Worm (Caenorhabditis elegans) whole organism, L4 larva: ENCODE measurements around the gene F56D6.21.
"Not testable (repeated sequence)": the region's sequence is repeated elsewhere in the genome, so short reads cannot be mapped to it uniquely, and the experiment has no call there.

Source experiments
- aha-1 ChIP-seq: fragments of 150-350 bp; peaks from one replicate; lab custom pipeline; 2014; ENCODE audit warnings: missing biosample characterization, missing genetic modification characterization
- ama-1 ChIP-seq: fragments of 150-350 bp; optimal IDR thresholded peaks from 2 replicates; lab custom pipeline; 2014; ENCODE audit warnings: inconsistent platforms, mixed read lengths
- ceh-32 ChIP-seq: sonication (generic microtip); optimal IDR thresholded peaks from 2 replicates; lab custom pipeline; 2016; ENCODE audit warnings: mild to moderate bottlenecking, missing genetic modification characterization, missing compliant biosample characterization; ENCODE audit not compliant: poor library complexity
- ceh-62 ChIP-seq: sonication (generic microtip); optimal IDR thresholded peaks from 2 replicates; lab custom pipeline; 2017; ENCODE audit warnings: missing biosample characterization, missing genetic modification characterization
- ces-1 ChIP-seq: fragments of 150-350 bp; sonication (generic microtip); optimal IDR thresholded peaks from 4 replicates; lab custom pipeline; 2014; ENCODE audit warnings: missing biosample characterization, missing genetic modification reagents, missing genetic modification characterization
- daf-16 ChIP-seq, 3 experiments: sonication (generic microtip); optimal IDR thresholded peaks; 2 replicates each; lab custom pipeline; 2016 to 2017; ENCODE audit warnings: missing genetic modification characterization in 3 of 3, missing genetic modification reagents in 3 of 3, mild to moderate bottlenecking in 2 of 3, missing compliant biosample characterization in 2 of 3, missing biosample characterization in 1 of 3, moderate library complexity in 1 of 3
- dmd-8 ChIP-seq: fragments of 200-800 bp; sonication (Bioruptor generic); IDR thresholded peaks from 2 replicates; pipeline ENCODE4 v1.3.6; 2022; ENCODE audit warnings: missing genetic modification characterization, missing compliant biosample characterization
- dpl-1 ChIP-seq: fragments of 150-350 bp; optimal IDR thresholded peaks from 2 replicates; lab custom pipeline; 2014; ENCODE audit warnings: missing biosample characterization, missing genetic modification reagents, missing genetic modification characterization
- dve-1 ChIP-seq: sonication (generic microtip); optimal IDR thresholded peaks from 2 replicates; lab custom pipeline; 2017; ENCODE audit warnings: antibody characterized with exemption, mild to moderate bottlenecking, missing genetic modification characterization, missing compliant biosample characterization; ENCODE audit not compliant: insufficient read depth
- egl-43 ChIP-seq: fragments of 200-800 bp; sonication (Bioruptor generic); IDR thresholded peaks from 2 replicates; pipeline ENCODE4 v1.3.6; 2022; ENCODE audit warnings: missing genetic modification reagents, missing genetic modification characterization, missing compliant biosample characterization
- gei-8 ChIP-seq: fragments of 200-800 bp; sonication (Bioruptor generic); optimal IDR thresholded peaks from 2 replicates; lab custom pipeline; 2018; ENCODE audit warnings: mild to moderate bottlenecking, missing genetic modification characterization, missing compliant biosample characterization
- hlh-11 ChIP-seq: fragments of 200-800 bp; sonication (Bioruptor generic); optimal IDR thresholded peaks from 2 replicates; lab custom pipeline; 2018; ENCODE audit warnings: mild to moderate bottlenecking, missing genetic modification characterization, missing compliant biosample characterization
- hlh-30 ChIP-seq: sonication (generic microtip); optimal IDR thresholded peaks from 2 replicates; lab custom pipeline; 2017; ENCODE audit warnings: antibody characterized with exemption, mild to moderate bottlenecking, missing genetic modification characterization, missing compliant biosample characterization; ENCODE audit not compliant: insufficient read depth
- lin-1 ChIP-seq: fragments of 200-800 bp; sonication (Bioruptor generic); IDR thresholded peaks from 2 replicates; pipeline ENCODE4 v1.3.6; 2022; ENCODE audit warnings: missing genetic modification reagents, missing genetic modification characterization, missing compliant biosample characterization
- lin-15B ChIP-seq: fragments of 150-350 bp; sonication (generic microtip); optimal IDR thresholded peaks from 3 replicates; lab custom pipeline; 2014; ENCODE audit warnings: missing biosample characterization, missing genetic modification characterization
- lir-3 ChIP-seq: sonication (generic microtip); optimal IDR thresholded peaks from 2 replicates; lab custom pipeline; 2016; ENCODE audit warnings: mild to moderate bottlenecking, missing genetic modification characterization, missing compliant biosample characterization
- lsy-2 ChIP-seq, 2 experiments: fragments of 150-350 bp in 1 of 2; sonication (generic microtip) in 1 of 2; optimal IDR thresholded peaks; 2 replicates each; lab custom pipeline; 2014 to 2017; ENCODE audit warnings: missing biosample characterization in 2 of 2, missing genetic modification characterization in 2 of 2
- madf-5 ChIP-seq, 2 experiments: fragments of 200-800 bp; sonication (Bioruptor generic); IDR thresholded peaks; 2 replicates each; pipeline ENCODE4 v1.3.6; 2022; ENCODE audit warnings: missing compliant biosample characterization in 2 of 2, missing genetic modification characterization in 2 of 2
- mep-1 ChIP-seq: fragments of 150-350 bp; sonication (generic microtip); optimal IDR thresholded peaks from 3 replicates; lab custom pipeline; 2014; ENCODE audit warnings: missing biosample characterization, missing genetic modification characterization
- mxl-3 ChIP-seq: fragments of 200-800 bp; sonication (Bioruptor generic); optimal IDR thresholded peaks from 2 replicates; lab custom pipeline; 2018; ENCODE audit warnings: mild to moderate bottlenecking, missing genetic modification characterization, missing compliant biosample characterization
- nhr-102 ChIP-seq: sonication (generic microtip); optimal IDR thresholded peaks from 2 replicates; lab custom pipeline; 2016; ENCODE audit warnings: mild to moderate bottlenecking, missing genetic modification characterization, moderate library complexity, missing compliant biosample characterization
- nhr-28 ChIP-seq: fragments of 150-350 bp; optimal IDR thresholded peaks from 2 replicates; lab custom pipeline; 2014; ENCODE audit warnings: missing biosample characterization, missing genetic modification characterization
- nhr-6 ChIP-seq: fragments of 150-350 bp; optimal IDR thresholded peaks from 2 replicates; lab custom pipeline; 2014; ENCODE audit warnings: missing biosample characterization, missing genetic modification characterization
- nhr-77 ChIP-seq: fragments of 150-350 bp; optimal IDR thresholded peaks from 2 replicates; lab custom pipeline; 2014; ENCODE audit warnings: missing biosample characterization, missing genetic modification characterization
- pqm-1 ChIP-seq: sonication (generic microtip); optimal IDR thresholded peaks from 2 replicates; lab custom pipeline; 2017; ENCODE audit warnings: missing biosample characterization, missing genetic modification characterization
- saeg-2 ChIP-seq: fragments of 200-800 bp; sonication (Bioruptor generic); IDR thresholded peaks from 2 replicates; pipeline ENCODE4 v1.3.6; 2022; ENCODE audit warnings: missing genetic modification reagents, missing genetic modification characterization, missing compliant biosample characterization
- sdz-12 ChIP-seq: fragments of 200-800 bp; sonication (Bioruptor generic); optimal IDR thresholded peaks from 2 replicates; lab custom pipeline; 2018; ENCODE audit warnings: mild to moderate bottlenecking, missing genetic modification characterization, missing compliant biosample characterization
- skn-1 ChIP-seq: fragments of 150-350 bp; optimal IDR thresholded peaks from 2 replicates; lab custom pipeline; 2014; ENCODE audit warnings: missing biosample characterization, missing genetic modification characterization
- unc-62 ChIP-seq, 3 experiments: fragments of 150-350 bp in 1 of 3; sonication (generic microtip); optimal IDR thresholded peaks in 2 of 3; peaks in 1 of 3; 1 replicate in 1 of 3; 2 replicates in 2 of 3; lab custom pipeline; 2014 to 2017; ENCODE audit warnings: missing biosample characterization in 3 of 3, missing genetic modification characterization in 3 of 3, missing genetic modification reagents in 3 of 3, missing genotype in 1 of 3
- zfp-2 ChIP-seq: sonication (generic microtip); optimal IDR thresholded peaks from 2 replicates; lab custom pipeline; 2016; ENCODE audit warnings: mild to moderate bottlenecking, missing genetic modification characterization, missing compliant biosample characterization
- zfp-3 ChIP-seq: fragments of 200-800 bp; sonication (Bioruptor generic); conservative IDR thresholded peaks from 2 replicates; pipeline ENCODE4 v1.3.6; 2022; ENCODE audit warnings: missing genetic modification reagents, missing genetic modification characterization, missing compliant biosample characterization

F56D6.21 gene

ce11 chrIV:3921898-3922297, 17.2 kb downstream of the F56D6.21 start, which contains the start of gene clec-67:
Gene clec-67 (plus strand): TSS chrIV:3922165.
- TF ChIP-seq dmd-8 (GFP tag; lab: Robert Waterston, UW): no peak
- peak; percentile 9 for TF ChIP-seq nhr-77 (tag; lab: Kevin White, UChicago)
- TF ChIP-seq daf-16 (GFP tag; optimal IDR thresholded peaks at IDR 0.05; lab: Kevin White, UChicago): no peak
- peak; percentile 57 for TF ChIP-seq daf-16 (tag; optimal IDR thresholded peaks at IDR 0.05; lab: Kevin White, UChicago)
- TF ChIP-seq zfp-3 (GFP tag; lab: Robert Waterston, UW): no peak
- TF ChIP-seq hlh-11 (tag; lab: Kevin White, UChicago): peak; percentile 58
- TF ChIP-seq mxl-3: peak; percentile 17
- TF ChIP-seq pqm-1 (tag; lab: Kevin White, UChicago): peak; percentile 78
- TF ChIP-seq hlh-30 (tag; lab: Kevin White, UChicago): no peak
- peak; percentile 63 for TF ChIP-seq nhr-28 (tag; lab: Kevin White, UChicago)

DNA sequence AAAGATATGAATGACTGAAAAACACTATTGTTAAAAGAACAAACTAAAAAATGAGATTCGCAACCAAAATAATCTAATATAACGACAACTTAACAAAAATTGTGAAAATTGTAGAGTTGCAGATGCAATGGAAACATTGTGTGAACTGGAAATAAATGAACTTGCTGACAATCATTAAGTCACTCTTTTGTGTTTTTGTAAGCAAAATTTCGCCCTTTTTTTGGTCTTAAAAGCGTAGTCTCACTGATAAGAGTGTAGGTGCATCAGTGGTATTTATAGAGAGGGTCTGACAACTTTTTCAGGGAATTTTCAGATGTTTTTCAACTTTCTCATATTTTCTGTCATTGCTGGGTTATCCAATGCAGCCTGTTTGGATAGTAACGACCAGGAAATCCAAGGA, 21.4 kb downstream of the F56D6.21 start, which contains the start of gene clec-68:
TSS of gene clec-68 (plus strand) at position 301 of the 400 bp plus-strand sequence.
- TF ChIP-seq sdz-12 (no peak), nhr-28 (tag; lab: Kevin White, UChicago) (no peak)

ce11 chrIV:3932408-3932807, 27.7 kb downstream of the F56D6.21 start, which contains the start of gene clec-70:
Gene clec-70 (plus strand): TSS chrIV:3932708.
- TF ChIP-seq skn-1 (tag; lab: Kevin White, UChicago); lsy-2 (tag; optimal IDR thresholded peaks at IDR 0.05; lab: Kevin White, UChicago); madf-5 (GFP tag; IDR thresholded peaks at IDR 0.05; lab: Robert Waterston, UW): not testable (repeated sequence)

DNA sequence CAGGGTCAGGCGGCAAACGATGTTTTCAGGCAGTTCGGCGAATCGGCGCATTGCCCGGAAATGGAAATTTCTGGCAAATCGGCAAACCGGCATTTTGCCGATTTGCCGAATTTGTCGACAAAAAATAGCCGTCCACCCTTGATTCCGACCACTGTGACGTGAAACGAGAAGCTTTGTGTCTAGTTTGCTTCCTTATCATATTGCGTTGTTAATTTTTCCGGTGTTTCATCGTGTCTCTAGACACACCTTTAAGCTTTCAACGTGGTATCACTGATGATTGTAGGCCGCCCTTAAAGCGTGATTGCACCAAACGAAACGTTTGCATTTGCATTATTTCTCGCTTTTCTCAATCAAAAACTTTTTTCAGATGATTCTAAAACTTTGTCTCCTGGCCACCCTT, 32.4 kb downstream of the F56D6.21 start, which contains the start of gene clec-71:
TSS of gene clec-71 (plus strand) at position 362 of the 400 bp plus-strand sequence.
- TF ChIP-seq dve-1 (tag; lab: Kevin White, UChicago): no peak
- no peak for TF ChIP-seq hlh-30 (tag; lab: Kevin White, UChicago)
- TF ChIP-seq gei-8 (GFP tag; lab: Kevin White, UChicago): no peak
- no peak for TF ChIP-seq ceh-32 (tag; lab: Kevin White, UChicago)
- TF ChIP-seq hlh-11 (tag; lab: Kevin White, UChicago): no peak
- TF ChIP-seq zfp-2 (tag; lab: Kevin White, UChicago): no peak
- TF ChIP-seq ces-1 (GFP tag; lab: Kevin White, UChicago): no peak
- peak; percentile 57 for TF ChIP-seq aha-1 (tag; lab: Kevin White, UChicago)
- TF ChIP-seq unc-62 (GFP tag; optimal IDR thresholded peaks at IDR 0.05 in 1 of 2; lab: Kevin White, UChicago): peak in 1 of 2 experiments; percentile 55
- no peak for TF ChIP-seq unc-62 (tag; optimal IDR thresholded peaks at IDR 0.05; lab: Kevin White, UChicago)
- TF ChIP-seq nhr-102 (tag; lab: Kevin White, UChicago): no peak
- no peak for TF ChIP-seq lir-3 (tag; lab: Kevin White, UChicago)

- TF ChIP-seq pqm-1 (tag; lab: Kevin White, UChicago): peak; percentile 6
- TF ChIP-seq mxl-3: no peak
- TF ChIP-seq egl-43 (GFP tag; lab: Robert Waterston, UW): no peak
- TF ChIP-seq aha-1 (tag; lab: Kevin White, UChicago): peak; percentile 87
- no peak for TF ChIP-seq mep-1
- peak in 1 of 2 experiments; percentile 35 for TF ChIP-seq unc-62 (GFP tag; optimal IDR thresholded peaks at IDR 0.05 in 1 of 2; lab: Kevin White, UChicago)
- no peak for TF ChIP-seq unc-62 (tag; optimal IDR thresholded peaks at IDR 0.05; lab: Kevin White, UChicago)
- no peak for TF ChIP-seq dpl-1 (GFP tag; lab: Kevin White, UChicago)
- TF ChIP-seq nhr-77 (tag; lab: Kevin White, UChicago): peak; percentile 54
- TF ChIP-seq lin-15B (tag; lab: Kevin White, UChicago): no peak
- TF ChIP-seq ceh-62: no peak
- no peak for TF ChIP-seq ama-1 (lab: Kevin White, UChicago)
- TF ChIP-seq saeg-2 (GFP tag; lab: Robert Waterston, UW): no peak
- TF ChIP-seq lin-1 (GFP tag; lab: Robert Waterston, UW): no peak
- TF ChIP-seq nhr-6 (tag; lab: Kevin White, UChicago): no peak
- peak; percentile 87 for TF ChIP-seq nhr-28 (tag; lab: Kevin White, UChicago)
These were observed 37.1 kb downstream of the F56D6.21 start, which contains the start of gene clec-174 for ce11 chrIV:3941658-3942328. Gene clec-174 (minus strand): TSS chrIV:3941708.
